Worm (Caenorhabditis elegans) whole organism, L2 larva: ENCODE results near the gene str-101.

Experiments
- alr-1 ChIP-seq: fragments of 150-350 bp; optimal IDR thresholded peaks from 2 replicates; lab custom pipeline; 2014; ENCODE audit warnings: missing biosample characterization, missing genetic modification characterization
- crh-2 ChIP-seq: sonication (generic microtip); optimal IDR thresholded peaks from 2 replicates; lab custom pipeline; 2017; ENCODE audit warnings: missing biosample characterization, missing genetic modification characterization
- fos-1 ChIP-seq: fragments of 150-350 bp; optimal IDR thresholded peaks from 2 replicates; lab custom pipeline; 2014; ENCODE audit warnings: missing biosample characterization, missing genetic modification characterization
- lin-11 ChIP-seq: fragments of 150-350 bp; sonication (generic microtip); optimal IDR thresholded peaks from 2 replicates; lab custom pipeline; 2014; ENCODE audit warnings: missing biosample characterization, missing genetic modification characterization, inconsistent platforms, mixed read lengths
- lin-13 ChIP-seq: fragments of 150-350 bp; optimal IDR thresholded peaks from 2 replicates; lab custom pipeline; 2014; ENCODE audit warnings: missing biosample characterization, missing genetic modification reagents, missing genetic modification characterization
- mab-5 ChIP-seq: fragments of 150-350 bp; optimal IDR thresholded peaks from 2 replicates; lab custom pipeline; 2014; ENCODE audit warnings: missing biosample characterization, missing genetic modification characterization
- mdl-1 ChIP-seq, 2 experiments: fragments of 150-350 bp in 1 of 2; sonication (generic microtip) in 1 of 2; optimal IDR thresholded peaks; 2 replicates each; lab custom pipeline; 2017; ENCODE audit warnings: missing biosample characterization in 2 of 2, missing genetic modification characterization in 2 of 2
- nhr-25 ChIP-seq: fragments of 150-350 bp; sonication (generic microtip); optimal IDR thresholded peaks from 3 replicates; lab custom pipeline; 2014; ENCODE audit warnings: missing biosample characterization, missing genetic modification characterization
- skn-1 ChIP-seq: sonication (generic microtip); optimal IDR thresholded peaks from 2 replicates; lab custom pipeline; 2017; ENCODE audit warnings: missing biosample characterization, missing genetic modification characterization
- unc-39 ChIP-seq: fragments of 150-350 bp; optimal IDR thresholded peaks from 2 replicates; lab custom pipeline; 2014; ENCODE audit warnings: missing biosample characterization, missing genetic modification characterization
- unc-62 ChIP-seq: fragments of 150-350 bp; optimal IDR thresholded peaks from 2 replicates; lab custom pipeline; 2014; ENCODE audit warnings: missing biosample characterization, missing genetic modification reagents, missing genetic modification characterization
- ztf-4 ChIP-seq: fragments of 150-350 bp; optimal IDR thresholded peaks from 2 replicates; lab custom pipeline; 2014; ENCODE audit warnings: missing biosample characterization, missing genetic modification characterization

ce11 chrV:15718562-15718961, 6.8 kb upstream of the str-101 start, which contains the start of gene Y6E2A.5:
- TF ChIP-seq lin-13 (GFP tag; lab: Kevin White, UChicago) (no peak), crh-2 (no peak), fos-1 (tag; lab: Kevin White, UChicago) (no peak), skn-1 (no peak), unc-62 (no peak), alr-1 (tag; lab: Kevin White, UChicago) (no peak), mdl-1 (tag; optimal IDR thresholded peaks at IDR 0.05; lab: Kevin White, UChicago) (no peak), mab-5 (tag; lab: Kevin White, UChicago) (no peak), unc-39 (tag; lab: Kevin White, UChicago) (no peak), lin-11 (tag; lab: Kevin White, UChicago) (no peak), nhr-25 (tag; lab: Kevin White, UChicago) (no peak), ztf-4 (tag; lab: Kevin White, UChicago) (no peak)
